Worm (Caenorhabditis elegans) whole organism, L1 larva: ENCODE measurements around the gene C25D7.9.

Experiments
- nhr-11 ChIP-seq: fragments of 150-350 bp; optimal IDR thresholded peaks from 2 replicates; lab custom pipeline; 2014; ENCODE audit warnings: missing biosample characterization, missing genetic modification characterization
- nhr-237 ChIP-seq: fragments of 150-350 bp; optimal IDR thresholded peaks from 2 replicates; lab custom pipeline; 2014; ENCODE audit warnings: missing biosample characterization, missing genetic modification characterization

DNA sequence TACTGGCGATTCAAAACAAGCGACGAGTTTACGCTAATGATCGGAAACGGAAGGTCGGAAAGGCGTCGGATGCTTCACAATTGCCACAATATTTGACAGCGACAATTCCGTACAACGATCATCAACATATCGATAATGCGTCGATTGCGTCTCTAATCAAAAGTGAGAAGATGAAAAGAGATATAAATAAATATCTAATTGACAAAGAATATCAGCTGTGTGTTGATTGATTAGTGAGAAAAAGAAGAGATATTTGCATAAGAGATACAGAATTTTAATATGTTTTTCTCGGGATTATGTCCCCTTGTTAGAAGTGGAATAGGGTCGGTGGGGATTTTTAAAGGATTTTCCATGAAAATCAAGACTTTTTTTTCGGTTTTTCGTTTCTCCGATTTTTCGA lies 13.6 kb downstream of the C25D7.9 start:
- TF ChIP-seq nhr-237 (tag; lab: Kevin White, UChicago) (no peak), nhr-11 (tag; lab: Kevin White, UChicago) (no peak)
